Fruit fly (Drosophila melanogaster) whole organism, prepupa: ENCODE results near the gene tank.

Experiments used
- Blimp-1 ChIP-seq: fragments of 200-800 bp; sonication (Bioruptor generic); optimal IDR thresholded peaks from 3 replicates; lab custom pipeline; 2017; ENCODE audit warnings: missing biosample characterization, missing genetic modification characterization, mild to moderate bottlenecking, moderate library complexity, missing genetic modification reagents
- CG10631 ChIP-seq: fragments of 200-800 bp; sonication (Bioruptor generic); optimal IDR thresholded peaks from 2 replicates; lab custom pipeline; 2016; ENCODE audit warnings: missing biosample characterization, missing genetic modification characterization
- CG11294 ChIP-seq: fragments of 200-800 bp; sonication (Bioruptor generic); IDR thresholded peaks from 2 replicates; pipeline ENCODE4 v1.3.6; 2022; ENCODE audit warnings: missing biosample characterization, missing genetic modification characterization
- CG11762 ChIP-seq: fragments of 200-800 bp; sonication (Bioruptor generic); optimal IDR thresholded peaks from 3 replicates; lab custom pipeline; 2016; ENCODE audit warnings: missing biosample characterization, missing genetic modification characterization; ENCODE audit not compliant: insufficient read depth
- CG11902 ChIP-seq: fragments of 200-800 bp; sonication (Bioruptor generic); optimal IDR thresholded peaks from 3 replicates; lab custom pipeline; 2016; ENCODE audit warnings: missing biosample characterization, missing genetic modification characterization
- CG1621 ChIP-seq: fragments of 200-800 bp; sonication (Bioruptor generic); optimal IDR thresholded peaks from 3 replicates; lab custom pipeline; 2018; ENCODE audit warnings: missing biosample characterization, mild to moderate bottlenecking, missing genetic modification characterization
- CG31627 ChIP-seq: fragments of 200-800 bp; sonication (Bioruptor generic); optimal IDR thresholded peaks from 3 replicates; lab custom pipeline; 2016; ENCODE audit warnings: missing biosample characterization, missing genetic modification characterization
- CG32006 ChIP-seq: fragments of 200-800 bp; sonication (Bioruptor generic); optimal IDR thresholded peaks from 3 replicates; lab custom pipeline; 2017; ENCODE audit warnings: missing biosample characterization, mild to moderate bottlenecking, missing genetic modification characterization
- CG34406 ChIP-seq: fragments of 200-800 bp; sonication (Bioruptor generic); optimal IDR thresholded peaks from 3 replicates; lab custom pipeline; 2016; ENCODE audit warnings: missing biosample characterization, missing genetic modification characterization
- CG3919 ChIP-seq: fragments of 200-800 bp; sonication (Bioruptor generic); optimal IDR thresholded peaks from 3 replicates; lab custom pipeline; 2016; ENCODE audit warnings: missing biosample characterization, missing genetic modification characterization
- CG4318 ChIP-seq: fragments of 200-800 bp; sonication (Bioruptor generic); optimal IDR thresholded peaks from 3 replicates; lab custom pipeline; 2017; ENCODE audit warnings: missing biosample characterization, mild to moderate bottlenecking, missing genetic modification characterization
- CG6163 ChIP-seq: fragments of 200-800 bp; sonication (Bioruptor generic); IDR thresholded peaks from 3 replicates; pipeline ENCODE4 v1.3.6; 2022; ENCODE audit warnings: missing biosample characterization, missing genetic modification characterization
- CG6792 ChIP-seq: fragments of 200-800 bp; sonication (Bioruptor generic); optimal IDR thresholded peaks from 3 replicates; lab custom pipeline; 2016; ENCODE audit warnings: missing biosample characterization, missing genetic modification characterization
- CG7368 ChIP-seq: fragments of 200-800 bp; sonication (Bioruptor generic); optimal IDR thresholded peaks from 3 replicates; lab custom pipeline; 2016; ENCODE audit warnings: missing biosample characterization, missing genetic modification characterization
- CG8632 ChIP-seq: fragments of 200-800 bp; sonication (Bioruptor generic); optimal IDR thresholded peaks from 3 replicates; lab custom pipeline; 2016; ENCODE audit warnings: missing biosample characterization, missing genetic modification characterization
- CG9139 ChIP-seq: fragments of 200-800 bp; sonication (Bioruptor generic); optimal IDR thresholded peaks from 3 replicates; lab custom pipeline; 2017; ENCODE audit warnings: missing biosample characterization, mild to moderate bottlenecking, missing genetic modification characterization
- Eip75B ChIP-seq: fragments of 200-800 bp; sonication (Bioruptor generic); optimal IDR thresholded peaks from 3 replicates; lab custom pipeline; 2016; ENCODE audit warnings: missing biosample characterization, missing genetic modification characterization
- Eip78C ChIP-seq: fragments of 200-800 bp; sonication (Bioruptor generic); peaks from one replicate; lab custom pipeline; 2016; ENCODE audit warnings: missing biosample characterization, missing genetic modification characterization
- Ets21C ChIP-seq: fragments of 200-800 bp; sonication (Bioruptor generic); optimal IDR thresholded peaks from 3 replicates; lab custom pipeline; 2016; ENCODE audit warnings: missing biosample characterization, missing genetic modification characterization
- Hr39 ChIP-seq: fragments of 200-800 bp; sonication (Bioruptor generic); optimal IDR thresholded peaks from 2 replicates; lab custom pipeline; 2016; ENCODE audit warnings: missing biosample characterization, missing genetic modification characterization
- Hr4 ChIP-seq: fragments of 200-800 bp; sonication (Bioruptor generic); optimal IDR thresholded peaks from 3 replicates; lab custom pipeline; 2016; ENCODE audit warnings: missing biosample characterization, missing genetic modification characterization
- Lpt ChIP-seq: fragments of 200-800 bp; sonication (Bioruptor generic); optimal IDR thresholded peaks from 3 replicates; lab custom pipeline; 2016; ENCODE audit warnings: missing biosample characterization, missing genetic modification characterization
- Met ChIP-seq: fragments of 200-800 bp; sonication (Bioruptor generic); optimal IDR thresholded peaks from 3 replicates; lab custom pipeline; 2016; ENCODE audit warnings: missing biosample characterization, missing genetic modification characterization
- OdsH ChIP-seq: fragments of 200-800 bp; sonication (Bioruptor generic); optimal IDR thresholded peaks from 3 replicates; lab custom pipeline; 2016; ENCODE audit warnings: missing biosample characterization, missing genetic modification characterization
- Sox102F ChIP-seq: fragments of 200-800 bp; sonication (Bioruptor generic); optimal IDR thresholded peaks from 2 replicates; lab custom pipeline; 2016; ENCODE audit warnings: missing biosample characterization, mild to moderate bottlenecking, missing genetic modification characterization
- Sox14 ChIP-seq: fragments of 200-800 bp; sonication (Bioruptor generic); optimal IDR thresholded peaks from 3 replicates; lab custom pipeline; 2016; ENCODE audit warnings: missing biosample characterization, missing genetic modification characterization
- Sox15 ChIP-seq: fragments of 200-800 bp; sonication (Bioruptor generic); optimal IDR thresholded peaks from 3 replicates; lab custom pipeline; 2016; ENCODE audit warnings: missing biosample characterization, missing genetic modification characterization
- acj6 ChIP-seq: fragments of 200-800 bp; sonication (Bioruptor generic); optimal IDR thresholded peaks from 3 replicates; lab custom pipeline; 2016; ENCODE audit warnings: missing biosample characterization, missing genetic modification characterization
- dsx ChIP-seq: fragments of 200-800 bp; optimal IDR thresholded peaks from 3 replicates; lab custom pipeline; 2019; ENCODE audit warnings: missing biosample characterization, mild to moderate bottlenecking, missing genetic modification characterization, moderate library complexity; ENCODE audit not compliant: poor library complexity, severe bottlenecking
- eg ChIP-seq: fragments of 200-800 bp; sonication (Bioruptor generic); IDR thresholded peaks from 3 replicates; pipeline ENCODE4 v1.3.6; 2022; ENCODE audit warnings: missing biosample characterization, missing genetic modification characterization
- esn ChIP-seq: fragments of 200-800 bp; sonication (Bioruptor generic); optimal IDR thresholded peaks from 2 replicates; lab custom pipeline; 2016; ENCODE audit warnings: missing biosample characterization, mild to moderate bottlenecking, missing genetic modification characterization, moderate library complexity
- pdm3 ChIP-seq: fragments of 200-800 bp; sonication (Bioruptor generic); optimal IDR thresholded peaks from 3 replicates; lab custom pipeline; 2016; ENCODE audit warnings: missing biosample characterization, missing genetic modification characterization
- spab ChIP-seq: fragments of 200-800 bp; sonication (Bioruptor generic); optimal IDR thresholded peaks from 2 replicates; lab custom pipeline; 2017; ENCODE audit warnings: missing biosample characterization, mild to moderate bottlenecking, missing genetic modification characterization, missing genetic modification reagents
- ss ChIP-seq, 2 experiments: fragments of 200-800 bp; sonication (Bioruptor generic); optimal IDR thresholded peaks; 2 replicates in 1 of 2; 3 replicates in 1 of 2; lab custom pipeline; 2017 to 2018; ENCODE audit warnings: mild to moderate bottlenecking in 2 of 2, missing biosample characterization in 2 of 2, missing genetic modification characterization in 2 of 2, moderate library complexity in 1 of 2
- svp ChIP-seq: fragments of 200-800 bp; sonication (Bioruptor generic); peaks from one replicate; lab custom pipeline; 2016; ENCODE audit warnings: missing biosample characterization, missing genetic modification characterization
- topi ChIP-seq: fragments of 200-800 bp; sonication (Bioruptor generic); optimal IDR thresholded peaks from 3 replicates; lab custom pipeline; 2016; ENCODE audit warnings: missing biosample characterization, missing genetic modification characterization

The tank gene

dm6 chr2L:4820448-4821318 is 17.1 kb downstream of the tank start (continued):
- TF ChIP-seq CG11902 (GFP tag; lab: Kevin White, UChicago) (peak; percentile 72), CG1621 (tag; lab: Kevin White, UChicago) (peak; percentile 58), dsx (GFP tag; lab: Kevin White, UChicago) (peak; percentile 76), Sox15 (GFP tag; lab: Kevin White, UChicago) (peak; percentile 51), acj6 (GFP tag; lab: Kevin White, UChicago) (peak; percentile 82), Eip75B (GFP tag; lab: Kevin White, UChicago) (peak; percentile 85), CG34406 (GFP tag; lab: Kevin White, UChicago) (peak; percentile 73), esn (GFP tag; lab: Kevin White, UChicago) (peak; percentile 89), CG11762 (GFP tag; lab: Kevin White, UChicago) (peak; percentile 68), topi (GFP tag; lab: Kevin White, UChicago) (peak; percentile 73), CG11294 (GFP tag; lab: Robert Waterston, UW) (peak; percentile 17; the same call in 1 of the 2 replicates), Lpt (peak; percentile 28), Ets21C (peak; percentile 65), CG9139 (GFP tag; lab: Kevin White, UChicago) (peak; percentile 30), OdsH (GFP tag; lab: Kevin White, UChicago) (peak; percentile 53), spab (GFP tag; lab: Kevin White, UChicago) (no peak), CG8632 (peak; percentile 64), Hr39 (GFP tag; lab: Kevin White, UChicago) (peak; percentile 78), CG7368 (GFP tag; lab: Kevin White, UChicago) (peak; percentile 53), Blimp-1 (GFP tag; lab: Kevin White, UChicago) (peak; percentile 49), CG6792 (peak; percentile 79), ss (GFP tag; optimal IDR thresholded peaks at IDR 0.05; lab: Kevin White, UChicago) (no peak), CG10631 (GFP tag; lab: Kevin White, UChicago) (peak; percentile 88), Sox102F (GFP tag; lab: Kevin White, UChicago) (peak; percentile 75), Met (GFP tag; lab: Kevin White, UChicago) (peak; percentile 81), pdm3 (GFP tag; lab: Kevin White, UChicago) (peak; percentile 72)

- TF ChIP-seq CG10631 (GFP tag; lab: Kevin White, UChicago) = peak; percentile 40
- TF ChIP-seq CG31627 (GFP tag; lab: Kevin White, UChicago) = peak; percentile 23
- TF ChIP-seq pdm3 (GFP tag; lab: Kevin White, UChicago) = no peak
- TF ChIP-seq CG6163 (GFP tag; lab: Robert Waterston, UW) = peak; percentile 53; the same call in 2 of the 3 replicates
- peak; percentile 19 for TF ChIP-seq Sox14 (GFP tag; lab: Kevin White, UChicago)
- peak; percentile 35 for TF ChIP-seq svp
- TF ChIP-seq acj6 (GFP tag; lab: Kevin White, UChicago) = peak; percentile 1
- peak; percentile 59 for TF ChIP-seq eg
- no peak for TF ChIP-seq Lpt
- TF ChIP-seq Hr39 (GFP tag; lab: Kevin White, UChicago) = peak; percentile 28
- TF ChIP-seq Eip78C (GFP tag; lab: Kevin White, UChicago) = peak; percentile 70
- peak; percentile 18 for TF ChIP-seq CG3919 (GFP tag; lab: Kevin White, UChicago)
- peak; percentile 37 for TF ChIP-seq Hr4 (GFP tag; lab: Kevin White, UChicago)
- TF ChIP-seq CG32006 (GFP tag; lab: Kevin White, UChicago) = peak; percentile 27
- no peak for TF ChIP-seq Sox15 (GFP tag; lab: Kevin White, UChicago)
- no peak for TF ChIP-seq CG4318 (GFP tag; lab: Kevin White, UChicago)
- TF ChIP-seq OdsH (GFP tag; lab: Kevin White, UChicago) = peak; percentile 35
Observed at dm6 chr2L:4819995-4820394, 17.8 kb downstream of the tank start.
